Worm (Caenorhabditis elegans) whole organism, L1 larva: ENCODE measurements around the gene pcca-1.
A peak's percentile ranks its signal among the peaks of the same experiment; 100 is the strongest.

Experiments
- C04F5.9 ChIP-seq: sonication (generic microtip); optimal IDR thresholded peaks from 2 replicates; lab custom pipeline; 2016; ENCODE audit warnings: missing genetic modification characterization, missing compliant biosample characterization
- C34B4.2 ChIP-seq: sonication (generic microtip); optimal IDR thresholded peaks from 2 replicates; lab custom pipeline; 2017; ENCODE audit warnings: mild to moderate bottlenecking, missing genetic modification characterization, missing compliant biosample characterization
- aha-1 ChIP-seq: fragments of 150-350 bp; optimal IDR thresholded peaks from 2 replicates; lab custom pipeline; 2014; ENCODE audit warnings: missing biosample characterization, missing genetic modification characterization
- alr-1 ChIP-seq: fragments of 200-800 bp; sonication (Bioruptor generic); optimal IDR thresholded peaks from 2 replicates; lab custom pipeline; 2018; ENCODE audit warnings: borderline replicate concordance, mild to moderate bottlenecking, missing genetic modification characterization, missing compliant biosample characterization
- ama-1 ChIP-seq: fragments of 150-350 bp; optimal IDR thresholded peaks from 2 replicates; lab custom pipeline; 2014
- ceh-63 ChIP-seq: fragments of 200-800 bp; sonication (Bioruptor generic); optimal IDR thresholded peaks from 2 replicates; lab custom pipeline; 2018; ENCODE audit warnings: mild to moderate bottlenecking, missing genetic modification characterization, missing compliant biosample characterization
- ceh-8 ChIP-seq: fragments of 200-800 bp; sonication (Bioruptor generic); optimal IDR thresholded peaks from 2 replicates; lab custom pipeline; 2018; ENCODE audit warnings: mild to moderate bottlenecking, missing genetic modification characterization, moderate library complexity, missing compliant biosample characterization
- ceh-82 ChIP-seq, 3 experiments: fragments of 150-350 bp in 1 of 3; sonication (generic microtip) in 2 of 3; optimal IDR thresholded peaks; 2 replicates each; lab custom pipeline; 2014 to 2017; ENCODE audit warnings: missing biosample characterization in 3 of 3, missing genetic modification characterization in 3 of 3
- dsc-1 ChIP-seq: sonication (generic microtip); optimal IDR thresholded peaks from 2 replicates; lab custom pipeline; 2016; ENCODE audit warnings: mild to moderate bottlenecking, missing genetic modification characterization, missing compliant biosample characterization
- efl-1 ChIP-seq, 4 experiments: fragments of 150-350 bp; optimal IDR thresholded peaks in 3 of 4; peaks in 1 of 4; 1 replicate in 1 of 4; 2 replicates in 3 of 4; lab custom pipeline; 2014; ENCODE audit warnings: missing biosample characterization in 2 of 4, missing genetic modification characterization in 2 of 4, missing genetic modification reagents in 2 of 4
- egl-27 ChIP-seq, 2 experiments: fragments of 150-350 bp in 1 of 2; sonication (generic microtip); optimal IDR thresholded peaks; 3 replicates each; lab custom pipeline; 2017 to 2018; ENCODE audit warnings: missing biosample characterization in 2 of 2, missing genetic modification characterization in 2 of 2, missing genetic modification reagents in 2 of 2
- elt-2 ChIP-seq: sonication (generic microtip); optimal IDR thresholded peaks from 2 replicates; lab custom pipeline; 2016; ENCODE audit warnings: missing genetic modification characterization, mild to moderate bottlenecking, inconsistent platforms, missing compliant biosample characterization, missing genetic modification reagents
- fkh-8 ChIP-seq: sonication (generic microtip); optimal IDR thresholded peaks from 2 replicates; lab custom pipeline; 2016; ENCODE audit warnings: mild to moderate bottlenecking, missing genetic modification characterization, missing compliant biosample characterization
- irx-1 ChIP-seq: sonication (generic microtip); optimal IDR thresholded peaks from 2 replicates; lab custom pipeline; 2016; ENCODE audit warnings: missing genetic modification characterization, missing compliant biosample characterization
- lin-13 ChIP-seq: fragments of 150-350 bp; optimal IDR thresholded peaks from 2 replicates; lab custom pipeline; 2014; ENCODE audit warnings: missing biosample characterization, missing genetic modification reagents, missing genetic modification characterization
- lin-14 ChIP-seq: fragments of 200-800 bp; sonication (Bioruptor generic); optimal IDR thresholded peaks from 2 replicates; lab custom pipeline; 2018; ENCODE audit warnings: mild to moderate bottlenecking, missing genetic modification characterization, moderate library complexity, missing compliant biosample characterization
- lin-15B ChIP-seq: fragments of 150-350 bp; sonication (generic microtip); optimal IDR thresholded peaks from 3 replicates; lab custom pipeline; 2014; ENCODE audit warnings: missing biosample characterization, missing genetic modification characterization
- lsy-2 ChIP-seq, 2 experiments: fragments of 150-350 bp; optimal IDR thresholded peaks; 2 replicates each; lab custom pipeline; 2014; ENCODE audit warnings: missing biosample characterization in 2 of 2, missing genetic modification characterization in 2 of 2
- mab-9 ChIP-seq: fragments of 200-800 bp; sonication (Bioruptor generic); IDR thresholded peaks from 2 replicates; pipeline ENCODE4 v1.3.6; 2022; ENCODE audit warnings: missing genetic modification reagents, missing genetic modification characterization, missing compliant biosample characterization
- mdl-1 ChIP-seq, 2 experiments: fragments of 150-350 bp; optimal IDR thresholded peaks; 2 replicates each; lab custom pipeline; 2014 to 2017; ENCODE audit warnings: missing biosample characterization in 2 of 2, missing genetic modification characterization in 2 of 2, inconsistent platforms in 1 of 2
- mef-2 ChIP-seq: fragments of 150-350 bp; optimal IDR thresholded peaks from 2 replicates; lab custom pipeline; 2014; ENCODE audit warnings: missing biosample characterization, missing genetic modification characterization
- nhr-12 ChIP-seq: sonication (generic microtip); optimal IDR thresholded peaks from 2 replicates; lab custom pipeline; 2017; ENCODE audit warnings: missing biosample characterization, missing genetic modification characterization
- nhr-20 ChIP-seq: sonication (generic microtip); optimal IDR thresholded peaks from 2 replicates; lab custom pipeline; 2016; ENCODE audit warnings: mild to moderate bottlenecking, missing genetic modification characterization, missing compliant biosample characterization
- nhr-71 ChIP-seq: sonication (generic microtip); optimal IDR thresholded peaks from 2 replicates; lab custom pipeline; 2016; ENCODE audit warnings: mild to moderate bottlenecking, missing genetic modification characterization, moderate library complexity, missing compliant biosample characterization
- nhr-84 ChIP-seq: sonication (generic microtip); optimal IDR thresholded peaks from 2 replicates; lab custom pipeline; 2017; ENCODE audit warnings: missing biosample characterization, missing genetic modification characterization
- nhr-85 ChIP-seq: sonication (generic microtip); peaks from one replicate; lab custom pipeline; 2016; ENCODE audit warnings: missing genetic modification characterization, inconsistent platforms, missing compliant biosample characterization
- rnt-1 ChIP-seq: sonication (generic microtip); optimal IDR thresholded peaks from 2 replicates; lab custom pipeline; 2016; ENCODE audit warnings: mild to moderate bottlenecking, missing genetic modification characterization, moderate library complexity, missing compliant biosample characterization
- snu-23 ChIP-seq: sonication (generic microtip); optimal IDR thresholded peaks from 2 replicates; lab custom pipeline; 2016; ENCODE audit warnings: missing genetic modification characterization, missing compliant biosample characterization
- sptf-1 ChIP-seq: fragments of 150-350 bp; optimal IDR thresholded peaks from 2 replicates; lab custom pipeline; 2014; ENCODE audit warnings: missing biosample characterization, missing genetic modification characterization
- tbx-2 ChIP-seq: sonication (generic microtip); optimal IDR thresholded peaks from 2 replicates; lab custom pipeline; 2016; ENCODE audit warnings: missing genetic modification characterization, missing compliant biosample characterization
- unc-130 ChIP-seq: fragments of 150-350 bp; optimal IDR thresholded peaks from 2 replicates; lab custom pipeline; 2017; ENCODE audit warnings: missing biosample characterization, missing genetic modification characterization, inconsistent platforms
- unc-30 ChIP-seq: sonication (generic microtip); optimal IDR thresholded peaks from 2 replicates; lab custom pipeline; 2017; ENCODE audit warnings: missing biosample characterization, missing genetic modification characterization
- unc-98 ChIP-seq: fragments of 200-800 bp; sonication (Bioruptor generic); IDR thresholded peaks from 2 replicates; pipeline ENCODE4 v1.3.6; 2022; ENCODE audit warnings: missing genetic modification characterization, missing compliant biosample characterization
- zag-1 ChIP-seq: fragments of 150-350 bp; optimal IDR thresholded peaks from 2 replicates; lab custom pipeline; 2014; ENCODE audit warnings: missing biosample characterization, missing genetic modification characterization
- ztf-11 ChIP-seq, 2 experiments: sonication (generic microtip); optimal IDR thresholded peaks; 2 replicates each; lab custom pipeline; 2016 to 2017; ENCODE audit warnings: missing genetic modification characterization in 2 of 2, missing biosample characterization in 1 of 2, missing compliant biosample characterization in 1 of 2
- ztf-4 ChIP-seq: fragments of 150-350 bp; optimal IDR thresholded peaks from 2 replicates; lab custom pipeline; 2014; ENCODE audit warnings: missing biosample characterization, missing genetic modification characterization

The pcca-1 gene

ce11 chrX:7660919-7661557 is at the start of gene pcca-1:
Gene pcca-1, minus strand, starts transcription at chrX:7660986.
- TF ChIP-seq egl-27 (tag; optimal IDR thresholded peaks at IDR 0.05; lab: Kevin White, UChicago) (no peak), C04F5.9 (tag; lab: Kevin White, UChicago) (no peak), mdl-1 (tag; optimal IDR thresholded peaks at IDR 0.05; lab: Kevin White, UChicago) (no peak), lin-14 (GFP tag; lab: Kevin White, UChicago) (peak; percentile 67), ceh-82 (tag; optimal IDR thresholded peaks at IDR 0.05; lab: Kevin White, UChicago) (peak in 1 of 3 experiments; percentile 47), nhr-85 (no peak), aha-1 (peak; percentile 85), irx-1 (tag; lab: Kevin White, UChicago) (no peak), efl-1 (optimal IDR thresholded peaks at IDR 0.05; lab: Kevin White, UChicago) (no peak), efl-1 (GFP tag; optimal IDR thresholded peaks at IDR 0.05 in 1 of 2; lab: Kevin White, UChicago) (no peak), lin-13 (GFP tag; lab: Kevin White, UChicago) (peak; percentile 10), unc-130 (peak; percentile 34), nhr-84 (tag; lab: Kevin White, UChicago) (no peak), rnt-1 (tag; lab: Kevin White, UChicago) (peak; percentile 51), elt-2 (tag; lab: Kevin White, UChicago) (peak; percentile 33), snu-23 (GFP tag; lab: Kevin White, UChicago) (peak; percentile 5), nhr-71 (tag; lab: Kevin White, UChicago) (peak; percentile 1)

- TF ChIP-seq mab-9 (GFP tag; lab: Robert Waterston, UW) (0 out of 2 replicates have a peak, but pooled peaks have one; percentile 30), alr-1 (tag; lab: Kevin White, UChicago) (no peak), unc-98 (GFP tag; lab: Robert Waterston, UW) (no peak), ceh-8 (no peak), nhr-84 (tag; lab: Kevin White, UChicago) (no peak), lsy-2 (tag; optimal IDR thresholded peaks at IDR 0.05; lab: Kevin White, UChicago) (no peak), mdl-1 (tag; optimal IDR thresholded peaks at IDR 0.05; lab: Kevin White, UChicago) (no peak), ztf-4 (tag; lab: Kevin White, UChicago) (no peak), efl-1 (optimal IDR thresholded peaks at IDR 0.05; lab: Kevin White, UChicago) (no peak), efl-1 (GFP tag; optimal IDR thresholded peaks at IDR 0.05 in 1 of 2; lab: Kevin White, UChicago) (no peak), ztf-11 (tag; optimal IDR thresholded peaks at IDR 0.05; lab: Kevin White, UChicago) (no peak), nhr-20 (tag; lab: Kevin White, UChicago) (no peak), lin-15B (tag; lab: Kevin White, UChicago) (no peak), fkh-8 (tag; lab: Kevin White, UChicago) (peak; percentile 44), nhr-12 (tag; lab: Kevin White, UChicago) (no peak), lin-14 (GFP tag; lab: Kevin White, UChicago) (peak; percentile 57)
- TF ChIP-seq, all 84 proteins: peak for 3
These were observed 49.4 kb upstream of the pcca-1 start for ce11 chrX:7710187-7710586.

- TF ChIP-seq efl-1 (optimal IDR thresholded peaks at IDR 0.05; lab: Kevin White, UChicago) (no peak), efl-1 (GFP tag; optimal IDR thresholded peaks at IDR 0.05 in 1 of 2; lab: Kevin White, UChicago) (peak in 1 of 2 experiments; percentile 49), ama-1 (lab: Kevin White, UChicago) (no peak)
These were observed 46.2 kb upstream of the pcca-1 start, which contains the start of gene kvs-1 for ce11 chrX:7707031-7707430. Gene kvs-1, minus strand, starts transcription at chrX:7707131.

ce11 chrX:7703863-7704262 is 43.1 kb upstream of the pcca-1 start:
- TF ChIP-seq efl-1 (optimal IDR thresholded peaks at IDR 0.05; lab: Kevin White, UChicago) (no peak), efl-1 (GFP tag; optimal IDR thresholded peaks at IDR 0.05 in 1 of 2; lab: Kevin White, UChicago) (peak in 1 of 2 experiments; percentile 51), ztf-4 (tag; lab: Kevin White, UChicago) (no peak)

- no peak for TF ChIP-seq efl-1 (optimal IDR thresholded peaks at IDR 0.05; lab: Kevin White, UChicago)
- peak in 1 of 2 experiments; percentile 13 for TF ChIP-seq efl-1 (GFP tag; optimal IDR thresholded peaks at IDR 0.05 in 1 of 2; lab: Kevin White, UChicago)
- TF ChIP-seq mef-2 (tag; lab: Kevin White, UChicago) = no peak
- no peak for TF ChIP-seq zag-1 (tag; lab: Kevin White, UChicago)
- TF ChIP-seq C34B4.2 = no peak
- TF ChIP-seq ceh-63 (GFP tag; lab: Kevin White, UChicago) = no peak
- TF ChIP-seq dsc-1 (tag; lab: Kevin White, UChicago) = peak; percentile 11
- peak; percentile 9 for TF ChIP-seq tbx-2 (tag; lab: Kevin White, UChicago)
- no peak for TF ChIP-seq unc-30 (tag; lab: Kevin White, UChicago)
- TF ChIP-seq ama-1 (lab: Kevin White, UChicago) = no peak
- peak; percentile 51 for TF ChIP-seq lin-14 (GFP tag; lab: Kevin White, UChicago)
- TF ChIP-seq sptf-1 = no peak
- TF ChIP-seq, all 84 proteins: peak for 4
These were observed 28.8 kb upstream of the pcca-1 start for ce11 chrX:7689570-7689969.
